Worm (Caenorhabditis elegans) whole organism, early embryonic: ENCODE results near the gene F09C6.10.

ENCODE experiments used
- B0310.2 ChIP-seq: sonication (generic microtip); optimal IDR thresholded peaks from 2 replicates; lab custom pipeline; 2016; ENCODE audit warnings: mild to moderate bottlenecking, missing genetic modification characterization, missing compliant biosample characterization
- F13C5.2 ChIP-seq: sonication (generic microtip); optimal IDR thresholded peaks from 2 replicates; lab custom pipeline; 2017; ENCODE audit warnings: mild to moderate bottlenecking, missing genetic modification characterization, inconsistent platforms, missing compliant biosample characterization
- aly-1 ChIP-seq: sonication (generic microtip); optimal IDR thresholded peaks from 2 replicates; lab custom pipeline; 2016; ENCODE audit warnings: missing genetic modification characterization, missing compliant biosample characterization
- ama-1 ChIP-seq: fragments of 150-350 bp; optimal IDR thresholded peaks from 2 replicates; lab custom pipeline; 2014
- ceh-13 ChIP-seq: fragments of 200-800 bp; sonication (Bioruptor generic); optimal IDR thresholded peaks from 2 replicates; lab custom pipeline; 2018; ENCODE audit warnings: mild to moderate bottlenecking, missing genetic modification characterization, missing compliant biosample characterization
- ceh-36 ChIP-seq: sonication (generic microtip); optimal IDR thresholded peaks from 2 replicates; lab custom pipeline; 2016; ENCODE audit warnings: missing genetic modification characterization, inconsistent platforms, missing compliant biosample characterization
- ets-7 ChIP-seq: sonication (generic microtip); optimal IDR thresholded peaks from 2 replicates; lab custom pipeline; 2016; ENCODE audit warnings: missing genotype, missing genetic modification characterization, missing compliant biosample characterization
- flt-1 ChIP-seq: fragments of 200-800 bp; sonication (Bioruptor generic); IDR thresholded peaks from 2 replicates; pipeline ENCODE4 v1.3.6; 2022; ENCODE audit warnings: missing genetic modification characterization, missing compliant biosample characterization
- hmbx-1 ChIP-seq: sonication (generic microtip); optimal IDR thresholded peaks from 2 replicates; lab custom pipeline; 2016; ENCODE audit warnings: mild to moderate bottlenecking, missing genetic modification characterization, missing compliant biosample characterization
- hmg-4 ChIP-seq: fragments of 200-800 bp; sonication (Bioruptor generic); optimal IDR thresholded peaks from 2 replicates; lab custom pipeline; 2018; ENCODE audit warnings: mild to moderate bottlenecking, missing genetic modification characterization, missing compliant biosample characterization
- hnd-1 ChIP-seq: sonication (generic microtip); optimal IDR thresholded peaks from 2 replicates; lab custom pipeline; 2016; ENCODE audit warnings: missing genetic modification characterization, missing compliant biosample characterization
- pes-1 ChIP-seq: fragments of 200-800 bp; sonication (Bioruptor generic); IDR thresholded peaks from 2 replicates; pipeline ENCODE4 v1.3.6; 2022; ENCODE audit warnings: missing genetic modification reagents, missing genetic modification characterization, missing compliant biosample characterization
- scrt-1 ChIP-seq: fragments of 200-800 bp; sonication (Bioruptor generic); IDR thresholded peaks from 2 replicates; pipeline ENCODE4 v1.3.6; 2022; ENCODE audit warnings: missing genetic modification characterization, missing compliant biosample characterization
- sea-1 ChIP-seq: fragments of 200-800 bp; sonication (Bioruptor generic); conservative IDR thresholded peaks from 2 replicates; pipeline ENCODE4 v1.3.6; 2022; ENCODE audit warnings: missing genetic modification characterization, missing compliant biosample characterization
- tbx-11 ChIP-seq: fragments of 200-800 bp; sonication (Bioruptor generic); IDR thresholded peaks from 2 replicates; pipeline ENCODE4 v1.3.6; 2022; ENCODE audit warnings: missing genetic modification characterization, missing compliant biosample characterization
- tbx-37 ChIP-seq: fragments of 200-800 bp; sonication (Bioruptor generic); conservative IDR thresholded peaks from 2 replicates; pipeline ENCODE4 v1.3.6; 2022; ENCODE audit warnings: missing genetic modification reagents, missing genetic modification characterization, missing compliant biosample characterization
- tra-4 ChIP-seq: sonication (generic microtip); optimal IDR thresholded peaks from 2 replicates; lab custom pipeline; 2017; ENCODE audit warnings: missing genetic modification characterization, missing compliant biosample characterization

Gene F09C6.10

DNA sequence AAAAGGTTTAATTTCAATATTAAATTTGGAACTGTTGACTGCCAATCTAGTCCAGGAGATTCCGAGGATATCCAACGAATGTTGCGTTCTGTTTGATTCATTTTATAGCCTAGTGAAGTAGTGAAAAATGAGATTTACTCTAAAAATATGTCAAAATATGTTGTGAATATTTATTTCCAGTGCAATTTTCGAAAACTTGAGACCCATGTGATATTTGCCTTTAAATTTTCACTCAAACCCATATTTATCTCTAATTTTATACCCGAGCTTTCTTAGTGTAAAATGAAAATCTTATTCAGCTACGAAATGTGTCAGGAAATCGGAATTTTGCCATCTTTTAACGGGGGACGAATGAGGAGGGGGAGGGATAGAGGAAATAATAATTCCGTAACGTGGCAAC lies 6.1 kb downstream of the F09C6.10 start, which contains the start of gene F09C6.16:
TSS of gene F09C6.16 (minus strand) at position 101 of the 400 bp plus-strand sequence.
- TF ChIP-seq hmbx-1, result no peak
- no peak for TF ChIP-seq ama-1 (lab: Kevin White, UChicago)
- TF ChIP-seq flt-1 (GFP tag; lab: Robert Waterston, UW), result no peak
- TF ChIP-seq sea-1, result no peak
- no peak for TF ChIP-seq hnd-1 (tag; lab: Kevin White, UChicago)

DNA sequence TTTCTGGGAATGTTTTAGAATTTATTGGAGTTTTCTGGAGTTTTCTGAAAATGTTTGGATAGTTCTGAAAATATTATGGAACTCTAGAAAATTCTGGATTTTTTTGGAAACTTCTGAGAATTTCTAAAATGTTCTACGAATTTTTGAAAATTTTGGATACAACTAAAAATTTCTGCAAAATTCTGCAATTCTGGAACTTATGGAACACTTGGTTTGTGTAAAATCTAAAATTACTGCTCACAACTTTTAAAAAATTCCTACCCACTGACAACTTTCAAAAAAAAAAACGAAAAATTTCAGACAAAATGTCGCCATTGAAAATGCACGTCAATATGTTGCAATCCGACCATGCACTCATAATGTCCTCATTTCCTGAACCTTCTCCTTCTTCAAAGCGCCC lies 11.4 kb downstream of the F09C6.10 start, which contains the start of gene nhr-262:
TSS of gene nhr-262 (plus strand) at position 301 of the 400 bp plus-strand sequence.
- no peak for TF ChIP-seq ama-1 (lab: Kevin White, UChicago)
- TF ChIP-seq tra-4 (tag; lab: Kevin White, UChicago), result no peak
- TF ChIP-seq B0310.2 (tag; lab: Kevin White, UChicago), result no peak
- no peak for TF ChIP-seq aly-1 (tag; lab: Kevin White, UChicago)
- TF ChIP-seq hmg-4 (GFP tag; lab: Kevin White, UChicago), result no peak
- no peak for TF ChIP-seq tbx-11
- TF ChIP-seq hmbx-1, result no peak
- no peak for TF ChIP-seq scrt-1
- TF ChIP-seq ets-7, result no peak
- TF ChIP-seq ceh-13 (GFP tag; lab: Kevin White, UChicago), result no peak
- TF ChIP-seq ceh-36 (tag; lab: Kevin White, UChicago), result no peak
- no peak for TF ChIP-seq tbx-37 (GFP tag; lab: Robert Waterston, UW)

DNA sequence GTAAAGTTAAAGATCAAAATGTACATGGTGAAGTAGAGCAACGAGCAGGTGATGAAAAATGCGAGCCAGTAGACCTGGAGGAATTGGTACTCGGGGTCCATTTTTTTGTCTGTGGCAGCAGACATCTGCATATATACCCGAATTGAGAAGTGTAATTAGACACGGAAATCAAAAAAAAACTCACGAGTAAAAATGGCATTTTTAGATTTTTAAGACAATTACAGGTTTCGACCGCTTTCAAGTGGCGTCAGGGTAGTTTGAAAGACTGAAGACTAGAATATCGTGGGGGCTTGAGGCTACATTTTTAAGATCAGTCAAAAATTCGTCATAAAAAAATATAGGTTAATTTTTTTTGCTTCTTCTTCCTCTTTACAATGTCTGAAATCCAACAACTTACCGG lies 13.3 kb downstream of the F09C6.10 start, which contains the start of gene srd-68:
TSS of gene srd-68 (minus strand) at position 101 of the 400 bp plus-strand sequence.
- TF ChIP-seq pes-1 (no peak), ets-7 (no peak), hmbx-1 (no peak), hnd-1 (tag; lab: Kevin White, UChicago) (no peak), tbx-11 (no peak), flt-1 (GFP tag; lab: Robert Waterston, UW) (no peak), F13C5.2 (no peak), tbx-37 (GFP tag; lab: Robert Waterston, UW) (no peak), sea-1 (no peak), B0310.2 (tag; lab: Kevin White, UChicago) (no peak), scrt-1 (no peak), tra-4 (tag; lab: Kevin White, UChicago) (no peak), ceh-36 (tag; lab: Kevin White, UChicago) (no peak)

DNA sequence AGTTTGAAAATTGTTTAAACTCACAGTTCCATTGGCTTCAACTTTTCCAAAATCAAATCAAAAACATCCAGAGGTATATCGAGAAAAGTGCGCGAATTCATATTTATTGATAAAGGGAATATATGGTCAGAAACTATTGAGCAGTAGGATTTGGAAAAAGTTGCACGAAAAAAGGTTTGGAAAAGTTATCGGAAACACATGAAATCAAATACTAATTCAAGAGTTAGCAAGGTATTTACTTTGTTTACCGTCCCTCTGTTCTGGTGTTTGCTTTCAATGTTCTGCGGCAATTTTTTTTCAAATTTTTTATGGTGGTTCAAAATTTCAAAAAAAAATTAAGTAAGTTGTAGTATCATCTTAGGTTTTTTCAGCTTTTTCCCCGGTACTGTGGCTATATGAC lies 16.6 kb downstream of the F09C6.10 start, which contains the start of gene fbxa-45:
TSS of gene fbxa-45 (minus strand) at position 101 of the 400 bp plus-strand sequence.
- TF ChIP-seq ama-1 (lab: Kevin White, UChicago), result no peak
- no peak for TF ChIP-seq ceh-36 (tag; lab: Kevin White, UChicago)
- no peak for TF ChIP-seq hnd-1 (tag; lab: Kevin White, UChicago)
- no peak for TF ChIP-seq hmbx-1
- TF ChIP-seq aly-1 (tag; lab: Kevin White, UChicago), result no peak
- TF ChIP-seq scrt-1, result no peak
- TF ChIP-seq flt-1 (GFP tag; lab: Robert Waterston, UW), result no peak
- TF ChIP-seq tra-4 (tag; lab: Kevin White, UChicago), result no peak
- TF ChIP-seq tbx-37 (GFP tag; lab: Robert Waterston, UW), result no peak
- TF ChIP-seq pes-1, result no peak
- TF ChIP-seq F13C5.2, result no peak
- no peak for TF ChIP-seq B0310.2 (tag; lab: Kevin White, UChicago)
- no peak for TF ChIP-seq sea-1
- no peak for TF ChIP-seq ceh-13 (GFP tag; lab: Kevin White, UChicago)
- no peak for TF ChIP-seq hmg-4 (GFP tag; lab: Kevin White, UChicago)
- TF ChIP-seq tbx-11, result no peak

DNA sequence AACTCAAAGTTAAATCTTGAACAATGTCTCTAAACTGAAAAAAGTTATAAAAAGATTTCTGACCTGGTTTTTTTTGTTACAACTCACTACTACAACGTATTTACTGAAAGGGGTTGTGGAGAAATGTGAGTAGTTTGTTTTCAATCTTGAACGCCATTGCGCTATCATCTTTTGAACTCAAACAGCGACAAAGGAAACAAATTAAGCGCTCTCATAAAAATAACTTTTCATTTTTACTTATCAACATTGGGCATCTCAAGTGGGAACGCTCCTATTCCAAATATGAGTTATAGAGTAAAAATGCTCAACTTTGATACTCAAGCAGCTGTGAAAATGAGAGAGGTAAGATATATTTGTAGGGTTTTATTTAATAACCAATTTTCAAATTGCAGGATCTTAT lies 22.5 kb downstream of the F09C6.10 start, which contains the start of gene F09C6.15:
TSS of gene F09C6.15 (plus strand) at position 301 of the 400 bp plus-strand sequence.
- TF ChIP-seq ama-1 (lab: Kevin White, UChicago) (no peak), hnd-1 (tag; lab: Kevin White, UChicago) (no peak), ceh-36 (tag; lab: Kevin White, UChicago) (no peak), tbx-37 (GFP tag; lab: Robert Waterston, UW) (no peak), tra-4 (tag; lab: Kevin White, UChicago) (no peak), sea-1 (no peak), hmbx-1 (no peak), ets-7 (no peak), F13C5.2 (no peak), scrt-1 (no peak), tbx-11 (no peak)

DNA sequence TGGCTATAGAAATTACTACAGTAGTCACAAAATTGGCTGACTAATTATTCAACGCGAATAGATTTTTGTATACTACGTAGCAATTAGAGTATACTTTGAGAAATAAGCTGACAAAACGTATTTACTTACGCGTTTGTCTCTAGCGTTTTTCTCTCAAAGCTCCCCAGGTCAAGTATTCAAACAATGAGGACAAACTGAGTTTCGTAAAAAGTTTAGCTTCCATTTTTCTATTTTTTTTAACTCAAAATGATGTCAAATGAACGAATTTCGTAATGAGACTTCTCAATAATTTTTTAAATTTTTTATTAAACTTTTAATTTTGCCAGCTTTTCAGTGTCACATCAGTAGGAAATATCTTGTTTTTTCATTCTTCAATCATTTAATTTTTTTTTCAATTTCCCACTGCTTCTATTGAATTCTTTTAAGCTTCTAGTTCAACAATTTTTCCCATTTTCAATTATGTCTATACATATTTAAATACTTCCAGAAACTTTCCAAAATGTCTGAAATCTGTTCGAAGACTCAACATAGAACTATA lies 27.1 kb downstream of the F09C6.10 start, which contains the start of the genes ifas-2 and fbxa-44:
TSS of gene ifas-2 (minus strand) at position 101 of the 538 bp plus-strand sequence.
TSS of gene fbxa-44 (plus strand) at position 488 of the 538 bp plus-strand sequence.
- TF ChIP-seq pes-1, result no peak
- TF ChIP-seq scrt-1, result no peak
- no peak for TF ChIP-seq B0310.2 (tag; lab: Kevin White, UChicago)

DNA sequence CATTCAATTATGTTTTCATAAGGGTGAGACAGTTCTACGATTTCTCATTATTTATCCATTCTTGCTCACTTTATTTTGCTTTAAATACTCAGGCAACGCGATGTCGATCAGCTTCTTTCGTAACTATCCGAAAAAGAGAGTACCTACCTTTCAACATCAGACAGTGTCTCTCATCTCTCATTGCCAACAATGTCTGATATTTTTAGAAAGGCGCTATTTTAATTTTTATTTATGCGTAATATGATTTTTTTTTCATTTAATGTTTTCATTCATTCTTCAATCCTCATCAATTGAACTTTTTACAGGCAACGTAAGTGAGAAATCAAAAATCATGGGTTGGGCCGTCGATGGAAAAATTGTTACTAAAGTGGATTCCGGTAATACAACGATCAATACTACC lies 31.2 kb downstream of the F09C6.10 start, which contains the start of gene F09C6.13:
TSS of gene F09C6.13 (plus strand) at position 301 of the 400 bp plus-strand sequence.
- TF ChIP-seq ceh-13 (GFP tag; lab: Kevin White, UChicago) (no peak), hmbx-1 (no peak), F13C5.2 (no peak), pes-1 (no peak), sea-1 (no peak), tra-4 (tag; lab: Kevin White, UChicago) (no peak), aly-1 (tag; lab: Kevin White, UChicago) (no peak), flt-1 (GFP tag; lab: Robert Waterston, UW) (no peak), ama-1 (lab: Kevin White, UChicago) (no peak), ets-7 (no peak), scrt-1 (no peak), tbx-11 (no peak), B0310.2 (tag; lab: Kevin White, UChicago) (no peak), hnd-1 (tag; lab: Kevin White, UChicago) (no peak), ceh-36 (tag; lab: Kevin White, UChicago) (no peak), tbx-37 (GFP tag; lab: Robert Waterston, UW) (no peak), hmg-4 (GFP tag; lab: Kevin White, UChicago) (no peak)
